Fruit fly (Drosophila melanogaster) Kc167 (cell line): ENCODE data around the gene CG34428.

ENCODE experiments used
- Myc ChIP-seq: fragments of >200 bp; optimal IDR thresholded peaks from 2 replicates; lab custom pipeline; 2017; ENCODE audit warnings: missing external identifiers
- Sin3A ChIP-seq: fragments of >200 bp; optimal IDR thresholded peaks from 2 replicates; lab custom pipeline; 2018; ENCODE audit warnings: missing external identifiers
- h ChIP-seq: fragments of >200 bp; optimal IDR thresholded peaks from 3 replicates; lab custom pipeline; 2018; ENCODE audit warnings: missing external identifiers
- insv ChIP-seq: fragments of >200 bp; optimal IDR thresholded peaks from 3 replicates; lab custom pipeline; 2018; ENCODE audit warnings: missing external identifiers
- psq ChIP-seq: fragments of >200 bp; optimal IDR thresholded peaks from 2 replicates; lab custom pipeline; 2017; ENCODE audit warnings: missing external identifiers
- ttk ChIP-seq: sonication (Bioruptor generic); optimal IDR thresholded peaks from 2 replicates; lab custom pipeline; 2017; ENCODE audit warnings: missing external identifiers

Gene CG34428

DNA sequence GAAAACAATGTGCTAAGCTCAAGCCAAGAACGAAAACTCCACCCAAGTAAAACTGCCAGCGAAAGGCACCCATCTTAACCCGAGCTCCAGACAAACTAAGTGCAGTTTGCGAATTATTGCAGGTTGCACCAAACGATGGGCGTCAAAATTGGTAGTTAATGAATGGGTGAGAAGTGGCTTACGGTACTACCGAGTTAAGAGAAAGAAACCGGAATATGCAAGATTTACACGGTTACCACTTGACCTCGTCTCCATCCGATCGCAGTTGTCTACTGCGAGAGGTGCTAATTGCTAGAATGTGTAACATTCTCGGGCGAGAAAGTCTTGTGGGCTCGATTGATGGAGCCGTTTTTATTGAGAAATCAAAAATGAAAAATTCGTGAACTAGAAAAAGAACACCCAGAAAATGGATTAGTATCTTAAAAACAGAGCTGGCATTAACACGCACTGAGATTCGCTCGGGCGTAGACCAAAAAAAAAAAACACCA lies at the start of gene CG34428, which contains the start of gene CG14115:
Gene CG34428, plus strand, starts transcription at position 438 of the 488 bp plus-strand sequence.
Gene CG14115, minus strand, starts transcription at position 101 of the 488 bp plus-strand sequence.
- TF ChIP-seq Sin3A (lab: Kevin White, UChicago): no peak

- TF ChIP-seq psq (lab: Kevin White, UChicago) (no peak), Sin3A (lab: Kevin White, UChicago) (no peak), Myc (lab: Kevin White, UChicago) (no peak), h (lab: Kevin White, UChicago) (no peak), insv (lab: Kevin White, UChicago) (no peak), ttk (no peak)
Measured at dm6 chr3L:13014693-13015092, 46.9 kb upstream of the CG34428 start.

- TF ChIP-seq insv (lab: Kevin White, UChicago) (no peak), Myc (lab: Kevin White, UChicago) (no peak)
Measured at dm6 chr3L:13015195-13015822, 46.2 kb upstream of the CG34428 start, which contains the start of gene MICAL-like. MICAL-like (minus strand) TSS chr3L:13015332.

dm6 chr3L:13015823-13016465 lies 45.6 kb upstream of the CG34428 start, which contains the start of gene CG11267:
CG11267 (plus strand) TSS chr3L:13016050.
- TF ChIP-seq Myc (lab: Kevin White, UChicago): no peak

DNA sequence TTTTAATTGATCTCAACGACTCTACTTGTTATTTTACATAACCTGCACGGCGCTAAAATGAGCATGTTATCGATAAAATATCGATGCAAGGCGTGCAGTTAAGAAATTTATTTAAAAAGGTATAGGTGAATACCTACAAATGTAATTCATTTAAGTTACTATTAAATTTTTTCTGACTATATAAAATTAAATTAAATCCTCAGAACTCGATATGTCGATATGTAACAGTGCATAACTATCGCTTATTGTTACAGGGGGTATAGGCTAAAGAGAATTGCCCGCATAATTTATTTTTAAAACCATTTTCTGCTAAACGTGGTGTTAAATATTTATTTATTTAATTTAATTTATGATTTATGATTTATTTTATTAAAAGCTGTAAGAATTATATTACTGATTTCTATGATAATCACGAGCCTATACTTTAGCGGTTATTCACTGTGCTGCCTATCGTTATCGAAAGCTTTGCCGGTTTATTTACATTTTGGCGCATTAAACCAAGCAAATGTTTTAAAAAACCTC lies 43.7 kb upstream of the CG34428 start, which contains the start of the genes mRpL20 and Icmt:
Gene mRpL20, minus strand, starts transcription at position 65 of the 522 bp plus-strand sequence.
Gene Icmt, plus strand, starts transcription at position 464 of the 522 bp plus-strand sequence.
- TF ChIP-seq insv (lab: Kevin White, UChicago) (no peak), psq (lab: Kevin White, UChicago) (no peak), Myc (lab: Kevin White, UChicago) (no peak), ttk (no peak), Sin3A (lab: Kevin White, UChicago) (no peak)

DNA sequence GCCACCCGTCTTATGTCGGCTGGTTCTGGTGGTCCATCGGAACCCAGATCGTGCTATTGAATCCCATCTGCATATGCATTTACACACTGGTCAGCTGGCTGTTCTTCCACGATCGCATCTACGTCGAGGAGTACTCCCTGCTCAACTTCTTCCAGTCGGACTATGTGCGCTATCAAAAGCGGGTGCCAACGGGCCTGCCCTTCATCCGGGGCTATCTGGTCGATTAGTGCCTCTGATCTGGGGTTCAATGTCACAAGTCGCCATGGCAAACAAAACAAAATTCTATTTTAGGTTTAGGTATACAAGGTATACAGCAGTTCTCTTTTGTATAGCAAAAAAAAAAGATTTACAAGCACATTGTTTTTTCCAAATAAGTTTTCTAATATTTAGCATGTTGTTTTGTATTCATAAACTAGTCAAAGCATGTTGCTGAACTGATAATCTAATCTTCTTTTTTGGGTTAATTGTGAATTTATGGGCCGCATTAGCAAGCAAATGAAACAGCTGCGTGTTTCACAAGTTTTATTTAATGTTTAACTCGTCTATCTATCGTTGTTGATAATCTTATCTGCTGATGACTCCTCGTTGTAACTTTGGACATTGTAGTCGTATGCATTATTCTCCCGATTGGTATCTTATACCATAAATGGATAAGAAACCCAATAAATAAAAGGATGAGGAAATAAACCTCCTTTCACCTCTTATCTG lies 42.2 kb upstream of the CG34428 start:
- TF ChIP-seq insv (lab: Kevin White, UChicago): no peak
- no peak for TF ChIP-seq Myc (lab: Kevin White, UChicago)
- TF ChIP-seq Sin3A (lab: Kevin White, UChicago): no peak
- no peak for TF ChIP-seq ttk
- TF ChIP-seq psq (lab: Kevin White, UChicago): no peak
- TF ChIP-seq h (lab: Kevin White, UChicago): no peak

DNA sequence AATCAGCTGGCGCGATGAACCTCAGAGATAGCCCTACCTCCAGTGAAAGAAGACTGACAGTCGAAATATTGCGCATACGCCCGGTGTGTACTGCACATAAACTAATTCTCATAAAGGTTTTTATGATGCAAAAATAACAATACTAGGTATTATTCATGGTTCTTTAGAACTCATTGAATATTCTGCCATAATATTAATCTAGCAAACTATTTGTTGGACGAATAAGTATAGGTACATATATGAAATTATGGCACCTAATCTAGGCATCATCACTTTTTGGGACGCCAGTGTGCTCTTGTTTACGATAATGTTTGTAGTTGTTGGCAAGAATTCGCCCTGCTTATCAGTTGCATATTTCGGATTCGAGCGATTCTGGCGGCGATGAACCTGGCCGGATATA lies 39.8 kb upstream of the CG34428 start:
- TF ChIP-seq h (lab: Kevin White, UChicago) (no peak), ttk (no peak), Sin3A (lab: Kevin White, UChicago) (no peak), Myc (lab: Kevin White, UChicago) (no peak)

dm6 chr3L:13022160-13022853 lies 39.3 kb upstream of the CG34428 start, which contains the start of gene Adk2:
Adk2 (minus strand) TSS chr3L:13022688.
- TF ChIP-seq insv (lab: Kevin White, UChicago) (no peak), Myc (lab: Kevin White, UChicago) (no peak), psq (lab: Kevin White, UChicago) (no peak), Sin3A (lab: Kevin White, UChicago) (no peak), ttk (no peak), h (lab: Kevin White, UChicago) (no peak)

dm6 chr3L:13022854-13023560 lies 38.6 kb upstream of the CG34428 start, which contains the start of gene RpS12:
RpS12 (plus strand) TSS chr3L:13023352.
- TF ChIP-seq psq (lab: Kevin White, UChicago): no peak
- no peak for TF ChIP-seq Sin3A (lab: Kevin White, UChicago)
- no peak for TF ChIP-seq ttk
- no peak for TF ChIP-seq Myc (lab: Kevin White, UChicago)

dm6 chr3L:13026337-13026736 lies 35.2 kb upstream of the CG34428 start, which contains the start of gene Zmynd10:
Zmynd10 (minus strand) TSS chr3L:13026437.
- TF ChIP-seq h (lab: Kevin White, UChicago): no peak
- no peak for TF ChIP-seq Myc (lab: Kevin White, UChicago)
- no peak for TF ChIP-seq ttk
- no peak for TF ChIP-seq insv (lab: Kevin White, UChicago)
- TF ChIP-seq Sin3A (lab: Kevin White, UChicago): no peak
- TF ChIP-seq psq (lab: Kevin White, UChicago): no peak

DNA sequence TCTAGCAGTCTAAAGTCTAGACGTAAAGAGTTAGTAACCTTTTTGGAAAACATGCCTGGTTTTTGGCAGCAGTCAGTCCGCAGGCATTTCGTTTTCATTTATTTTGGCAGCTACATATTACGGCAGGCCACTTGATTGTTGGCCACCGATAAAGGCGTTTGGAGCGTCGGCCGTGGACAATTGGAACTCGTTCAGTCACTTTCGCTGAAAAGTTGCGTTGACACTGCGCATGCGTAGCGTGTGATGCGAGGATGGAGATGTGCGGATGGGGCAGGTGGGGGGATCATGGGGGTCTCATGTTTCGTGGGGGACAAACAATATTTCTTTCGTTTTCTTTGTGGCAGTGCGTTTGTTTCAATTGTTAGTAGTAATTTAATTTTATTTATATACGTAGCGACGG lies 34.7 kb upstream of the CG34428 start:
- no peak for TF ChIP-seq insv (lab: Kevin White, UChicago)
- TF ChIP-seq h (lab: Kevin White, UChicago): no peak
- no peak for TF ChIP-seq psq (lab: Kevin White, UChicago)
- TF ChIP-seq ttk: no peak
- no peak for TF ChIP-seq Sin3A (lab: Kevin White, UChicago)
- TF ChIP-seq Myc (lab: Kevin White, UChicago): no peak
